Worm (Caenorhabditis elegans) whole organism, L3 larva: Measurements from ENCODE around the gene cutl-24.

Source experiments
- R02D3.7 ChIP-seq: fragments of 150-350 bp; optimal IDR thresholded peaks from 2 replicates; lab custom pipeline; 2014; ENCODE audit warnings: missing biosample characterization, missing genetic modification characterization
- ama-1 ChIP-seq: fragments of 150-350 bp; optimal IDR thresholded peaks from 2 replicates; lab custom pipeline; 2018
- eor-1 ChIP-seq, 2 experiments: fragments of 150-350 bp; optimal IDR thresholded peaks; 2 replicates each; lab custom pipeline; 2014 to 2018; ENCODE audit warnings: missing biosample characterization in 2 of 2, missing genetic modification characterization in 2 of 2
- fkh-10 ChIP-seq: sonication (generic microtip); optimal IDR thresholded peaks from 2 replicates; lab custom pipeline; 2017; ENCODE audit warnings: missing biosample characterization, missing genetic modification reagents, missing genetic modification characterization
- nhr-237 ChIP-seq: fragments of 150-350 bp; optimal IDR thresholded peaks from 2 replicates; lab custom pipeline; 2014; ENCODE audit warnings: missing biosample characterization, missing genetic modification characterization
- nhr-76 ChIP-seq: fragments of 150-350 bp; sonication (generic microtip); optimal IDR thresholded peaks from 5 replicates; lab custom pipeline; 2014; ENCODE audit warnings: missing biosample characterization, missing genetic modification characterization
- unc-62 ChIP-seq: fragments of 150-350 bp; sonication (generic microtip); optimal IDR thresholded peaks from 4 replicates; lab custom pipeline; 2014; ENCODE audit warnings: missing biosample characterization, missing genetic modification reagents, missing genetic modification characterization
- zag-1 ChIP-seq: fragments of 150-350 bp; optimal IDR thresholded peaks from 2 replicates; lab custom pipeline; 2014; ENCODE audit warnings: missing biosample characterization, missing genetic modification characterization

DNA sequence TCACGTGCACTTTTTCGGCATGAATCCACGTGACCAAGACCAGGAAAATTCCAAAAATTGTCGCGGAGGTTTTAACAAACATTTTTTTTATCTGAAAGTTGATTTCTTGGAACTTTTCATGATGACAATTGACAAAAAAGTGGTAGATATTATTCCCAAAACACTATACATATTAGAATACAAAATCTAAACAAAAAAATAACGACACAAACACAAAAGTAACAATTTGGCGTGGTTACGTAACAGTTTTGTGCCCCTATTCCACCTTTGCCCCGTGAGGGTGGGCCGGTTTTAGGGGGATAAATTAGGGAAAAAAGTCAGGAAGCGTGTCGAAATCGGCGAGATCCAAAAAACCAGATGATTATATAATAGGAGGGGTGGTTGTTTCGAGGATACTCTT lies 7.1 kb upstream of the cutl-24 start, which contains the start of gene gegf-1:
- TF ChIP-seq eor-1 (tag; optimal IDR thresholded peaks at IDR 0.05; lab: Kevin White, UChicago): no peak
- TF ChIP-seq unc-62 (GFP tag; lab: Kevin White, UChicago): no peak
- TF ChIP-seq fkh-10 (GFP tag; lab: Kevin White, UChicago): no peak
- no peak for TF ChIP-seq nhr-76 (tag; lab: Kevin White, UChicago)
- TF ChIP-seq ama-1 (lab: Kevin White, UChicago): no peak
- no peak for TF ChIP-seq zag-1
- no peak for TF ChIP-seq nhr-237 (tag; lab: Kevin White, UChicago)
- TF ChIP-seq R02D3.7 (tag; lab: Kevin White, UChicago): no peak
